Fruit fly (Drosophila melanogaster) whole organism, pupa: Measurements from ENCODE around the gene Polr1E.

Source experiments
- CG12605 ChIP-seq: fragments of 200-800 bp; sonication (Bioruptor generic); IDR thresholded peaks from 2 replicates; pipeline ENCODE4 v1.3.6; 2022; ENCODE audit warnings: missing biosample characterization, missing genetic modification characterization
- CG14655 ChIP-seq: fragments of 200-800 bp; sonication (Bioruptor generic); optimal IDR thresholded peaks from 3 replicates; lab custom pipeline; 2017; ENCODE audit warnings: mild to moderate bottlenecking, missing biosample characterization, missing genetic modification reagents, missing genetic modification characterization
- CG15710 ChIP-seq: fragments of 200-800 bp; sonication (Bioruptor generic); optimal IDR thresholded peaks from 2 replicates; lab custom pipeline; 2018; ENCODE audit warnings: missing biosample characterization, mild to moderate bottlenecking, missing genetic modification characterization, moderate library complexity
- CG17806 ChIP-seq: fragments of 200-800 bp; sonication (Bioruptor generic); optimal IDR thresholded peaks from 2 replicates; lab custom pipeline; 2018; ENCODE audit warnings: missing biosample characterization, mild to moderate bottlenecking, missing genetic modification characterization, moderate library complexity
- CG34367 ChIP-seq: fragments of 200-800 bp; sonication (Bioruptor generic); optimal IDR thresholded peaks from 2 replicates; lab custom pipeline; 2018; ENCODE audit warnings: missing biosample characterization, mild to moderate bottlenecking, missing genetic modification characterization
- CG4496 ChIP-seq: fragments of 200-800 bp; sonication (Bioruptor generic); IDR thresholded peaks from 3 replicates; pipeline ENCODE4 v1.3.6; 2022; ENCODE audit warnings: missing biosample characterization, missing genetic modification characterization
- CG9948 ChIP-seq: fragments of 200-800 bp; sonication (Bioruptor generic); optimal IDR thresholded peaks from 2 replicates; lab custom pipeline; 2018; ENCODE audit warnings: missing biosample characterization, mild to moderate bottlenecking, missing genetic modification characterization, moderate library complexity
- D1 ChIP-seq: fragments of 200-800 bp; sonication (Bioruptor generic); optimal IDR thresholded peaks from 2 replicates; lab custom pipeline; 2018; ENCODE audit warnings: missing biosample characterization, mild to moderate bottlenecking, missing genetic modification characterization, moderate library complexity
- EcR ChIP-seq: fragments of 200-800 bp; sonication (Bioruptor generic); optimal IDR thresholded peaks from 3 replicates; lab custom pipeline; 2019; ENCODE audit warnings: missing biosample characterization, missing genetic modification characterization, mild to moderate bottlenecking, moderate library complexity, missing genetic modification reagents
- Pif1B ChIP-seq: fragments of 200-800 bp; sonication (Bioruptor generic); optimal IDR thresholded peaks from 3 replicates; lab custom pipeline; 2016; ENCODE audit warnings: missing biosample characterization, missing genetic modification characterization
- Snoo ChIP-seq: fragments of 200-800 bp; sonication (Bioruptor generic); optimal IDR thresholded peaks from 3 replicates; lab custom pipeline; 2017; ENCODE audit warnings: missing biosample characterization, mild to moderate bottlenecking, missing genetic modification characterization, inconsistent platforms
- rn ChIP-seq: fragments of 200-800 bp; sonication (Bioruptor generic); IDR thresholded peaks from 2 replicates; pipeline ENCODE4 v1.3.6; 2022; ENCODE audit warnings: missing biosample characterization, missing genetic modification characterization

DNA sequence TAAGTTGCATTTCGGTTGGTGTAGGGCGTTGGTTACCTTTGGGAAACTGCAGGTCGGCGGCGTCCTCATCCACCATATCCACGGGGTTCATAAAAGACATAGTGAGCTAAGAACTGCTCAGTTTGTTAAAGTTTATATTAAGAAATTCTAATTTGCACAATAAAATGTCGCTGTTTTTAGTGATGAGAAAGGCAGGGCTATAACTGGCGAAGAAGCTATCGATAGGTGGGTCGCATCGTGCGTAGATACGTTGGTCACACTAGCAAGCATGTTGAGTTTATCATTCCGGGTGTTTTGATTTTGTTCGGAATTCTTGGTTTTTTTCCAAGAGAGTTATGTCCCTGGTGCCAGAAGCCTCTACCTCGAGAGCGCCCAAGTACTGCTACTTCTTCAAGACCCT, 46.2 kb downstream of the Polr1E start, which contains the start of the genes Ada2a, Polr2D, Tgs1 and moi:
- TF ChIP-seq Snoo (tag; lab: Kevin White, UChicago) = no peak
- no peak for TF ChIP-seq CG34367 (tag; lab: Kevin White, UChicago)
- no peak for TF ChIP-seq D1 (tag; lab: Kevin White, UChicago)
- TF ChIP-seq Pif1B (GFP tag; lab: Kevin White, UChicago) = no peak
- TF ChIP-seq CG17806 = no peak
- no peak for TF ChIP-seq CG15710 (tag; lab: Kevin White, UChicago)
- no peak for TF ChIP-seq CG12605 (GFP tag; lab: Robert Waterston, UW)
- no peak for TF ChIP-seq EcR
- no peak for TF ChIP-seq CG9948
- no peak for TF ChIP-seq rn
- no peak for TF ChIP-seq CG4496 (GFP tag; lab: Robert Waterston, UW)
- no peak for TF ChIP-seq CG14655
